Fruit fly (Drosophila melanogaster) whole organism, embryonic: Measurements from ENCODE around the gene Pex2.

Experiments
- ATbp ChIP-seq: fragments of 200-800 bp; sonication (Bioruptor generic); optimal IDR thresholded peaks from 2 replicates; lab custom pipeline; 2017; ENCODE audit warnings: missing biosample characterization, mild to moderate bottlenecking, missing genetic modification characterization, missing genetic modification reagents
- Abd-B ChIP-seq: fragments of 200-800 bp; sonication (Bioruptor generic); optimal IDR thresholded peaks from 2 replicates; lab custom pipeline; 2018; ENCODE audit warnings: missing biosample characterization, mild to moderate bottlenecking, missing genetic modification characterization, moderate library complexity
- CG1024 ChIP-seq: fragments of 200-800 bp; sonication (Bioruptor generic); IDR thresholded peaks from 2 replicates; pipeline ENCODE4 v1.3.6; 2022; ENCODE audit warnings: missing biosample characterization, missing genetic modification characterization
- CG11085 ChIP-seq: fragments of 200-800 bp; sonication (Bioruptor generic); IDR thresholded peaks from 2 replicates; pipeline ENCODE4 v1.3.6; 2022; ENCODE audit warnings: missing biosample characterization, missing genetic modification characterization
- CG11093 ChIP-seq: fragments of 200-800 bp; sonication (Bioruptor generic); IDR thresholded peaks from 3 replicates; pipeline ENCODE4 v1.3.6; 2022; ENCODE audit warnings: missing biosample characterization, missing genetic modification characterization
- CG12391 ChIP-seq: fragments of 200-800 bp; sonication (Bioruptor generic); optimal IDR thresholded peaks from 3 replicates; lab custom pipeline; 2018; ENCODE audit warnings: missing biosample characterization, mild to moderate bottlenecking, missing genetic modification characterization, moderate library complexity
- CG12942 ChIP-seq: fragments of 200-800 bp; sonication (Bioruptor generic); optimal IDR thresholded peaks from 3 replicates; lab custom pipeline; 2016; ENCODE audit warnings: missing biosample characterization, missing genetic modification characterization
- CG13775 ChIP-seq: fragments of 200-800 bp; sonication (Bioruptor generic); optimal IDR thresholded peaks from 3 replicates; lab custom pipeline; 2017; ENCODE audit warnings: missing biosample characterization, mild to moderate bottlenecking, missing genetic modification characterization
- CG14014 ChIP-seq: fragments of 200-800 bp; sonication (Bioruptor generic); IDR thresholded peaks from 2 replicates; pipeline ENCODE4 v1.3.6; 2022; ENCODE audit warnings: missing biosample characterization, missing genetic modification characterization
- CG15479 ChIP-seq: fragments of 200-800 bp; sonication (Bioruptor generic); optimal IDR thresholded peaks from 3 replicates; lab custom pipeline; 2019; ENCODE audit warnings: missing biosample characterization, mild to moderate bottlenecking, missing genetic modification characterization, moderate library complexity
- CG17328 ChIP-seq: fragments of 200-800 bp; sonication (Bioruptor generic); IDR thresholded peaks from 2 replicates; pipeline ENCODE4 v1.3.6; 2022; ENCODE audit warnings: missing biosample characterization, missing genetic modification characterization
- CG18262 ChIP-seq: fragments of 200-800 bp; optimal IDR thresholded peaks from 3 replicates; lab custom pipeline; 2019; ENCODE audit warnings: missing biosample characterization, mild to moderate bottlenecking, missing genetic modification characterization, moderate library complexity
- CG30403 ChIP-seq: fragments of 200-800 bp; sonication (Bioruptor generic); optimal IDR thresholded peaks from 3 replicates; lab custom pipeline; 2016; ENCODE audit warnings: missing biosample characterization, missing genetic modification characterization
- CG32767 ChIP-seq: fragments of 200-800 bp; sonication (Bioruptor generic); IDR thresholded peaks from 2 replicates; pipeline ENCODE4 v1.3.6; 2022; ENCODE audit warnings: missing biosample characterization, missing genetic modification characterization
- CG34224 ChIP-seq: fragments of 200-800 bp; sonication (Bioruptor generic); IDR thresholded peaks from 3 replicates; pipeline ENCODE4 v1.3.6; 2022; ENCODE audit warnings: missing biosample characterization, missing genetic modification characterization; ENCODE audit not compliant: partially characterized antibody
- CG5180 ChIP-seq: fragments of 200-800 bp; sonication (Bioruptor generic); optimal IDR thresholded peaks from 3 replicates; lab custom pipeline; 2017; ENCODE audit warnings: missing biosample characterization, missing genetic modification characterization, mild to moderate bottlenecking, moderate library complexity, missing genetic modification reagents
- CG9817 ChIP-seq: fragments of 200-800 bp; sonication (Bioruptor generic); optimal IDR thresholded peaks from 2 replicates; lab custom pipeline; 2018; ENCODE audit warnings: missing biosample characterization, mild to moderate bottlenecking, missing genetic modification characterization, moderate library complexity
- CkIIα-i1 ChIP-seq: fragments of 200-800 bp; sonication (Bioruptor generic); IDR thresholded peaks from 2 replicates; pipeline ENCODE4 v1.3.6; 2022; ENCODE audit warnings: missing biosample characterization, missing genetic modification characterization
- Dad ChIP-seq: fragments of 200-800 bp; sonication (Bioruptor generic); optimal IDR thresholded peaks from 3 replicates; lab custom pipeline; 2016; ENCODE audit warnings: missing biosample characterization, missing genetic modification characterization
- Dek ChIP-seq: fragments of 200-800 bp; sonication (Bioruptor generic); optimal IDR thresholded peaks from 3 replicates; lab custom pipeline; 2019; ENCODE audit warnings: missing biosample characterization, mild to moderate bottlenecking, missing genetic modification characterization, moderate library complexity
- Dref ChIP-seq: fragments of 200-800 bp; sonication (Bioruptor generic); IDR thresholded peaks from 2 replicates; pipeline ENCODE4 v1.3.6; 2022; ENCODE audit warnings: missing biosample characterization, missing genetic modification characterization
- GATAe ChIP-seq: fragments of 200-800 bp; sonication (Bioruptor generic); conservative IDR thresholded peaks from 2 replicates; pipeline ENCODE4 v1.3.6; 2022; ENCODE audit warnings: missing biosample characterization, missing genetic modification characterization
- Gug ChIP-seq: fragments of 200-800 bp; sonication (Bioruptor generic); IDR thresholded peaks from 4 replicates; pipeline ENCODE4 v1.3.6; 2022; ENCODE audit warnings: missing biosample characterization, missing genetic modification characterization
- Hr3 ChIP-seq: fragments of 200-800 bp; sonication (Bioruptor generic); optimal IDR thresholded peaks from 3 replicates; lab custom pipeline; 2016; ENCODE audit warnings: missing biosample characterization, missing genetic modification characterization
- Hr39 ChIP-seq: fragments of >200 bp; optimal IDR thresholded peaks from 2 replicates; lab custom pipeline; 2017
- MTF-1 ChIP-seq: fragments of 200-800 bp; sonication (Bioruptor generic); optimal IDR thresholded peaks from 2 replicates; lab custom pipeline; 2018; ENCODE audit warnings: missing biosample characterization, mild to moderate bottlenecking, missing genetic modification characterization, borderline replicate concordance
- NK7.1 ChIP-seq: fragments of 200-800 bp; sonication (Bioruptor generic); optimal IDR thresholded peaks from 3 replicates; lab custom pipeline; 2016; ENCODE audit warnings: missing biosample characterization, missing genetic modification characterization
- Scr ChIP-seq: fragments of 200-800 bp; sonication (Bioruptor generic); IDR thresholded peaks from 2 replicates; pipeline ENCODE4 v1.3.6; 2022; ENCODE audit warnings: missing biosample characterization, missing genetic modification characterization; ENCODE audit not compliant: partially characterized antibody
- Sox100B ChIP-seq: fragments of 200-800 bp; sonication (Bioruptor generic); optimal IDR thresholded peaks from 3 replicates; lab custom pipeline; 2018; ENCODE audit warnings: missing biosample characterization, mild to moderate bottlenecking, missing genetic modification characterization
- amos ChIP-seq: fragments of 200-800 bp; sonication (Bioruptor generic); IDR thresholded peaks from 2 replicates; pipeline ENCODE4 v1.3.6; 2022; ENCODE audit warnings: missing biosample characterization, missing genetic modification characterization; ENCODE audit not compliant: partially characterized antibody
- chinmo ChIP-seq: fragments of 200-800 bp; sonication (Bioruptor generic); IDR thresholded peaks from 4 replicates; pipeline ENCODE4 v1.3.6; 2022; ENCODE audit warnings: missing biosample characterization, missing genetic modification characterization; ENCODE audit not compliant: partially characterized antibody
- corto ChIP-seq: fragments of 200-800 bp; sonication (Bioruptor generic); optimal IDR thresholded peaks from 2 replicates; lab custom pipeline; 2016; ENCODE audit warnings: missing biosample characterization, mild to moderate bottlenecking, missing genetic modification characterization, moderate library complexity
- ftz-f1 ChIP-seq: fragments of 200-800 bp; sonication (Bioruptor generic); optimal IDR thresholded peaks from 2 replicates; lab custom pipeline; 2016; ENCODE audit warnings: missing biosample characterization, missing genetic modification characterization
- gem ChIP-seq: fragments of 200-800 bp; sonication (Bioruptor generic); optimal IDR thresholded peaks from 2 replicates; lab custom pipeline; 2019; ENCODE audit warnings: missing biosample characterization, mild to moderate bottlenecking, missing genetic modification characterization, moderate library complexity
- grn ChIP-seq: fragments of 200-800 bp; sonication (Bioruptor generic); optimal IDR thresholded peaks from 3 replicates; lab custom pipeline; 2017; ENCODE audit warnings: missing biosample characterization, missing genetic modification characterization
- ind ChIP-seq: fragments of 200-800 bp; sonication (Bioruptor generic); optimal IDR thresholded peaks from 3 replicates; lab custom pipeline; 2016; ENCODE audit warnings: missing biosample characterization, missing genetic modification characterization
- kay ChIP-seq: fragments of 200-800 bp; sonication (Bioruptor generic); optimal IDR thresholded peaks from 2 replicates; lab custom pipeline; 2016; ENCODE audit warnings: missing biosample characterization, missing genetic modification characterization
- knrl ChIP-seq: fragments of 200-800 bp; sonication (Bioruptor generic); IDR thresholded peaks from 3 replicates; pipeline ENCODE4 v1.3.6; 2022; ENCODE audit warnings: missing biosample characterization, missing genetic modification characterization; ENCODE audit not compliant: partially characterized antibody
- lab ChIP-seq: fragments of 200-800 bp; sonication (Bioruptor generic); optimal IDR thresholded peaks from 3 replicates; lab custom pipeline; 2017; ENCODE audit warnings: missing biosample characterization, missing genetic modification characterization, mild to moderate bottlenecking, moderate library complexity, missing genetic modification reagents
- mld ChIP-seq: fragments of 200-800 bp; sonication (Bioruptor generic); IDR thresholded peaks from 3 replicates; pipeline ENCODE4 v1.3.6; 2022; ENCODE audit warnings: missing biosample characterization, missing genetic modification characterization; ENCODE audit not compliant: partially characterized antibody
- org-1 ChIP-seq: fragments of 200-800 bp; sonication (Bioruptor generic); optimal IDR thresholded peaks from 2 replicates; lab custom pipeline; 2017; ENCODE audit warnings: missing biosample characterization, missing genetic modification characterization
- pita ChIP-seq: fragments of 200-800 bp; sonication (Bioruptor generic); optimal IDR thresholded peaks from 2 replicates; lab custom pipeline; 2017; ENCODE audit warnings: missing biosample characterization, mild to moderate bottlenecking, missing genetic modification characterization
- ranshi ChIP-seq: fragments of 200-800 bp; sonication (Bioruptor generic); IDR thresholded peaks from 2 replicates; pipeline ENCODE4 v1.3.6; 2022; ENCODE audit warnings: missing biosample characterization, missing genetic modification characterization
- repo ChIP-seq: fragments of 200-800 bp; sonication (Bioruptor generic); optimal IDR thresholded peaks from 2 replicates; lab custom pipeline; 2016; ENCODE audit warnings: missing biosample characterization, missing genetic modification characterization
- sob ChIP-seq: fragments of 200-800 bp; sonication (Bioruptor generic); IDR thresholded peaks from 2 replicates; pipeline ENCODE4 v1.3.6; 2022; ENCODE audit warnings: missing biosample characterization, missing genetic modification characterization
- tgo ChIP-seq: fragments of 200-800 bp; sonication (Bioruptor generic); IDR thresholded peaks from 3 replicates; pipeline ENCODE4 v1.3.6; 2022; ENCODE audit warnings: missing biosample characterization, missing genetic modification characterization
- ttk ChIP-seq: fragments of 200-800 bp; sonication (Bioruptor generic); IDR thresholded peaks from 2 replicates; pipeline ENCODE4 v2.1.2; 2022; ENCODE audit warnings: missing biosample characterization, missing genetic modification characterization
- unc-4 ChIP-seq: fragments of 200-800 bp; sonication (Bioruptor generic); IDR thresholded peaks from 2 replicates; pipeline ENCODE4 v1.3.6; 2022; ENCODE audit warnings: missing biosample characterization, missing genetic modification characterization; ENCODE audit not compliant: partially characterized antibody
- vnd ChIP-seq: fragments of 200-800 bp; sonication (Bioruptor generic); IDR thresholded peaks from 3 replicates; pipeline ENCODE4 v1.3.6; 2022; ENCODE audit warnings: missing biosample characterization, missing genetic modification characterization; ENCODE audit not compliant: partially characterized antibody
- wor ChIP-seq: fragments of 200-800 bp; sonication (Bioruptor generic); IDR thresholded peaks from 2 replicates; pipeline ENCODE4 v1.3.6; 2022; ENCODE audit warnings: missing biosample characterization, missing genetic modification characterization
- yki ChIP-seq: fragments of >200 bp; optimal IDR thresholded peaks from 3 replicates; lab custom pipeline; 2018

Gene Pex2

DNA sequence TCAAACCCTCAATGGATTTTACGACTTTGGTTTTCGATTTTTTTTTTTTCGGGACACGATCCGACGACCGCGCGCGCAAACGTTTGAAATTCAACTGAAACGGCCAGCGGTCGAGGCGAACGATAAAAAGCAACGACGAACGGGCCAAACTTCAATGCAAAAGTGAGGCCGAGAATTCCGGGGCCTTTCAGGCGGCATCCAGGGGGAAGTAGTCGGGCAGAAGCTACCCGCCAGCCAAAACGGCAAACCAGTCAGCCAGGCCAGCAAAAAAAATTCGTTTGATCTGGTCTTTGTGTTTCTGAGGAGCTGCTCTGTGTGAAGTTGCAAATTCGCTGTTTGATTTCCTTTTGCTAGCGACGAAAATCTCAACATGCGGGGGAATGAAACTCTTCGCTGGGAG, 43.6 kb upstream of the Pex2 start, which contains the start of gene CG7201:
Gene CG7201 (minus strand): TSS at position 101 of the 400 bp plus-strand sequence.
- TF ChIP-seq CG1024: no peak
- no peak for TF ChIP-seq CG13775 (GFP tag; lab: Kevin White, UChicago)
- no peak for TF ChIP-seq kay
- TF ChIP-seq CG11085: no peak
- TF ChIP-seq CG11093: no peak
- TF ChIP-seq org-1: no peak
- no peak for TF ChIP-seq sob
- TF ChIP-seq Hr39 (lab: Kevin White, UChicago): no peak
- no peak for TF ChIP-seq GATAe (GFP tag; lab: Robert Waterston, UW)
- TF ChIP-seq, all 482 proteins: peak for 0

DNA sequence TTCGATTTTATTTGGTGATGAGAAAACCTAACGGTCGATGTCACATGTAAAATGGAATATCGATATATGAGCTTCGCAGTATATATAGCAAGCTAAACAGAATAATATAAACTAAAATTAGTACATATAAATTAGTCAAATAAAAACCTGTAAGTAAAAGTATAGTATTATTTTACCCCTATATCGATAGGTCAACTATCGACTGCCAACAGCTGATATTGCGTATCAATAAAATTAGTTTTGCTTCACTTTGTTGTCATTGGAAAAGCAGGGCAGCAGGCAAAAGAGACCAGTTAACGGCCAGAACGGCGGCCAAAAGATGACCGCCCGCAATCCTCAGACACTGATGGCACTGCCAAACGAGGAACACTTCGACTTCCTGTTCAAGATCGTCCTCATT, 41.9 kb upstream of the Pex2 start, which contains the start of gene Rab19:
Gene Rab19 (plus strand): TSS at position 78 of the 400 bp plus-strand sequence.
- TF ChIP-seq vnd (GFP tag; lab: Robert Waterston, UW) (peak; percentile 85), gem (tag; lab: Kevin White, UChicago) (no peak), lab (no peak), Dad (GFP tag; lab: Kevin White, UChicago) (no peak), repo (GFP tag; lab: Kevin White, UChicago) (no peak), Sox100B (no peak), CG17328 (GFP tag; lab: Robert Waterston, UW) (no peak), ind (GFP tag; lab: Kevin White, UChicago) (no peak), chinmo (GFP tag; lab: Robert Waterston, UW) (peak; percentile 84; the same call in 1 of the 4 replicates), ranshi (GFP tag; lab: Robert Waterston, UW) (no peak), grn (no peak), unc-4 (GFP tag; lab: Robert Waterston, UW) (peak; percentile 94), Dek (tag; lab: Kevin White, UChicago) (no peak), knrl (GFP tag; lab: Robert Waterston, UW) (peak; percentile 87), Gug (no peak), pita (no peak), Abd-B (no peak), CG18262 (no peak), CG9817 (tag; lab: Kevin White, UChicago) (no peak), Hr3 (GFP tag; lab: Kevin White, UChicago) (no peak), wor (no peak), CG14014 (no peak), CG5180 (GFP tag; lab: Kevin White, UChicago) (no peak), ttk (GFP tag; lab: Robert Waterston, UW) (no peak), Dref (peak; percentile 68), NK7.1 (GFP tag; lab: Kevin White, UChicago) (no peak), CG1024 (no peak), ATbp (no peak), corto (GFP tag; lab: Kevin White, UChicago) (no peak), CG12391 (tag; lab: Kevin White, UChicago) (peak; percentile 3), CG34224 (GFP tag; lab: Robert Waterston, UW) (peak; percentile 95), CG32767 (GFP tag; lab: Robert Waterston, UW) (no peak), MTF-1 (no peak), Scr (GFP tag; lab: Robert Waterston, UW) (peak; percentile 94), ftz-f1 (no peak), CG12942 (GFP tag; lab: Kevin White, UChicago) (no peak), mld (GFP tag; lab: Robert Waterston, UW) (peak; percentile 78; the same call in 2 of the 3 replicates), yki (lab: Kevin White, UChicago) (no peak), CkIIα-i1 (GFP tag; lab: Robert Waterston, UW) (no peak), tgo (GFP tag; lab: Robert Waterston, UW) (no peak), CG30403 (GFP tag; lab: Kevin White, UChicago) (no peak), CG15479 (GFP tag; lab: Kevin White, UChicago) (no peak), amos (GFP tag; lab: Robert Waterston, UW) (peak; percentile 79)
